Fruit fly (Drosophila melanogaster): ENCODE data around the gene Ada2b.

Gene Ada2b

dm6 chr3R:8224726-8225460, 15.4 kb downstream of the Ada2b start:
- TF ChIP-seq psq (optimal IDR thresholded peaks at IDR 0.05) (no peak), h (optimal IDR thresholded peaks at IDR 0.05) (no peak), insv (optimal IDR thresholded peaks at IDR 0.05) (no peak), Myc (optimal IDR thresholded peaks at IDR 0.05) (no peak), Sin3A (optimal IDR thresholded peaks at IDR 0.05) (no peak), ttk (optimal IDR thresholded peaks at IDR 0.05) (no peak)

- no peak for TF ChIP-seq psq (optimal IDR thresholded peaks at IDR 0.05)
- TF ChIP-seq h (optimal IDR thresholded peaks at IDR 0.05) = no peak
- TF ChIP-seq insv (optimal IDR thresholded peaks at IDR 0.05) = no peak
- no peak for TF ChIP-seq ttk (optimal IDR thresholded peaks at IDR 0.05)
- no peak for TF ChIP-seq Myc (optimal IDR thresholded peaks at IDR 0.05)
Observed at dm6 chr3R:8223074-8223597, 17.2 kb downstream of the Ada2b start.

- no peak for TF ChIP-seq psq (optimal IDR thresholded peaks at IDR 0.05)
- no peak for TF ChIP-seq Sin3A (optimal IDR thresholded peaks at IDR 0.05)
- no peak for TF ChIP-seq Myc (optimal IDR thresholded peaks at IDR 0.05)
- TF ChIP-seq h (optimal IDR thresholded peaks at IDR 0.05) = no peak
- no peak for TF ChIP-seq insv (optimal IDR thresholded peaks at IDR 0.05)
- TF ChIP-seq ttk (optimal IDR thresholded peaks at IDR 0.05) = no peak
Observed at dm6 chr3R:8219891-8220290, 20.4 kb downstream of the Ada2b start, which contains the start of gene CG18249. Gene CG18249 (plus strand): TSS chr3R:8220146.

dm6 chr3R:8217727-8218126, 22.6 kb downstream of the Ada2b start, which contains the start of gene CG7800:
Gene CG7800 (plus strand): TSS chr3R:8217957.
- TF ChIP-seq Sin3A (optimal IDR thresholded peaks at IDR 0.05) = no peak

dm6 chr3R:8215528-8216189, 24.7 kb downstream of the Ada2b start:
- no peak for TF ChIP-seq psq (optimal IDR thresholded peaks at IDR 0.05)
- no peak for TF ChIP-seq Sin3A (optimal IDR thresholded peaks at IDR 0.05)
- no peak for TF ChIP-seq Myc (optimal IDR thresholded peaks at IDR 0.05)
- TF ChIP-seq insv (optimal IDR thresholded peaks at IDR 0.05) = no peak
- TF ChIP-seq ttk (optimal IDR thresholded peaks at IDR 0.05) = no peak
- no peak for TF ChIP-seq h (optimal IDR thresholded peaks at IDR 0.05)

- TF ChIP-seq ttk (optimal IDR thresholded peaks at IDR 0.05) (no peak), Myc (optimal IDR thresholded peaks at IDR 0.05) (no peak), Sin3A (optimal IDR thresholded peaks at IDR 0.05) (no peak), h (optimal IDR thresholded peaks at IDR 0.05) (no peak), psq (optimal IDR thresholded peaks at IDR 0.05) (no peak), insv (optimal IDR thresholded peaks at IDR 0.05) (no peak)
Observed at dm6 chr3R:8212594-8212993, 27.7 kb downstream of the Ada2b start.

- TF ChIP-seq psq (optimal IDR thresholded peaks at IDR 0.05) (no peak), insv (optimal IDR thresholded peaks at IDR 0.05) (no peak)
Observed at dm6 chr3R:8210837-8211488, 29.4 kb downstream of the Ada2b start.

dm6 chr3R:8208378-8209021, 31.8 kb downstream of the Ada2b start:
- TF ChIP-seq ttk (optimal IDR thresholded peaks at IDR 0.05) (no peak), psq (optimal IDR thresholded peaks at IDR 0.05) (no peak), insv (optimal IDR thresholded peaks at IDR 0.05) (no peak), Sin3A (optimal IDR thresholded peaks at IDR 0.05) (no peak), Myc (optimal IDR thresholded peaks at IDR 0.05) (no peak), h (optimal IDR thresholded peaks at IDR 0.05) (no peak)

dm6 chr3R:8207276-8207654, 33.0 kb downstream of the Ada2b start:
- no peak for TF ChIP-seq psq (optimal IDR thresholded peaks at IDR 0.05)
- no peak for TF ChIP-seq insv (optimal IDR thresholded peaks at IDR 0.05)
- no peak for TF ChIP-seq h (optimal IDR thresholded peaks at IDR 0.05)

dm6 chr3R:8206628-8207275, 33.6 kb downstream of the Ada2b start:
- no peak for TF ChIP-seq ttk (optimal IDR thresholded peaks at IDR 0.05)
- TF ChIP-seq insv (optimal IDR thresholded peaks at IDR 0.05) = no peak
- TF ChIP-seq h (optimal IDR thresholded peaks at IDR 0.05) = no peak
- TF ChIP-seq psq (optimal IDR thresholded peaks at IDR 0.05) = no peak
- no peak for TF ChIP-seq Myc (optimal IDR thresholded peaks at IDR 0.05)
- no peak for TF ChIP-seq Sin3A (optimal IDR thresholded peaks at IDR 0.05)

- TF ChIP-seq Myc (optimal IDR thresholded peaks at IDR 0.05) (no peak), psq (optimal IDR thresholded peaks at IDR 0.05) (no peak), insv (optimal IDR thresholded peaks at IDR 0.05) (no peak)
Observed at dm6 chr3R:8206019-8206418, 34.3 kb downstream of the Ada2b start.
